Worm (Caenorhabditis elegans) whole organism, early embryonic: ENCODE measurements around the gene cyp-13A6.

Experiments used
- B0310.2 ChIP-seq: sonication (generic microtip); optimal IDR thresholded peaks from 2 replicates; lab custom pipeline; 2016; ENCODE audit warnings: mild to moderate bottlenecking, missing genetic modification characterization, missing compliant biosample characterization
- F13C5.2 ChIP-seq: sonication (generic microtip); optimal IDR thresholded peaks from 2 replicates; lab custom pipeline; 2017; ENCODE audit warnings: mild to moderate bottlenecking, missing genetic modification characterization, inconsistent platforms, missing compliant biosample characterization
- aly-1 ChIP-seq: sonication (generic microtip); optimal IDR thresholded peaks from 2 replicates; lab custom pipeline; 2016; ENCODE audit warnings: missing genetic modification characterization, missing compliant biosample characterization
- ama-1 ChIP-seq: fragments of 150-350 bp; optimal IDR thresholded peaks from 2 replicates; lab custom pipeline; 2014
- ceh-13 ChIP-seq: fragments of 200-800 bp; sonication (Bioruptor generic); optimal IDR thresholded peaks from 2 replicates; lab custom pipeline; 2018; ENCODE audit warnings: mild to moderate bottlenecking, missing genetic modification characterization, missing compliant biosample characterization
- ceh-36 ChIP-seq: sonication (generic microtip); optimal IDR thresholded peaks from 2 replicates; lab custom pipeline; 2016; ENCODE audit warnings: missing genetic modification characterization, inconsistent platforms, missing compliant biosample characterization
- ets-7 ChIP-seq: sonication (generic microtip); optimal IDR thresholded peaks from 2 replicates; lab custom pipeline; 2016; ENCODE audit warnings: missing genotype, missing genetic modification characterization, missing compliant biosample characterization
- flt-1 ChIP-seq: fragments of 200-800 bp; sonication (Bioruptor generic); IDR thresholded peaks from 2 replicates; pipeline ENCODE4 v1.3.6; 2022; ENCODE audit warnings: missing genetic modification characterization, missing compliant biosample characterization
- hmbx-1 ChIP-seq: sonication (generic microtip); optimal IDR thresholded peaks from 2 replicates; lab custom pipeline; 2016; ENCODE audit warnings: mild to moderate bottlenecking, missing genetic modification characterization, missing compliant biosample characterization
- hmg-4 ChIP-seq: fragments of 200-800 bp; sonication (Bioruptor generic); optimal IDR thresholded peaks from 2 replicates; lab custom pipeline; 2018; ENCODE audit warnings: mild to moderate bottlenecking, missing genetic modification characterization, missing compliant biosample characterization
- hnd-1 ChIP-seq: sonication (generic microtip); optimal IDR thresholded peaks from 2 replicates; lab custom pipeline; 2016; ENCODE audit warnings: missing genetic modification characterization, missing compliant biosample characterization
- pes-1 ChIP-seq: fragments of 200-800 bp; sonication (Bioruptor generic); IDR thresholded peaks from 2 replicates; pipeline ENCODE4 v1.3.6; 2022; ENCODE audit warnings: missing genetic modification reagents, missing genetic modification characterization, missing compliant biosample characterization
- scrt-1 ChIP-seq: fragments of 200-800 bp; sonication (Bioruptor generic); IDR thresholded peaks from 2 replicates; pipeline ENCODE4 v1.3.6; 2022; ENCODE audit warnings: missing genetic modification characterization, missing compliant biosample characterization
- sea-1 ChIP-seq: fragments of 200-800 bp; sonication (Bioruptor generic); conservative IDR thresholded peaks from 2 replicates; pipeline ENCODE4 v1.3.6; 2022; ENCODE audit warnings: missing genetic modification characterization, missing compliant biosample characterization
- tbx-11 ChIP-seq: fragments of 200-800 bp; sonication (Bioruptor generic); IDR thresholded peaks from 2 replicates; pipeline ENCODE4 v1.3.6; 2022; ENCODE audit warnings: missing genetic modification characterization, missing compliant biosample characterization
- tbx-37 ChIP-seq: fragments of 200-800 bp; sonication (Bioruptor generic); conservative IDR thresholded peaks from 2 replicates; pipeline ENCODE4 v1.3.6; 2022; ENCODE audit warnings: missing genetic modification reagents, missing genetic modification characterization, missing compliant biosample characterization
- tra-4 ChIP-seq: sonication (generic microtip); optimal IDR thresholded peaks from 2 replicates; lab custom pipeline; 2017; ENCODE audit warnings: missing genetic modification characterization, missing compliant biosample characterization

Gene cyp-13A6

DNA sequence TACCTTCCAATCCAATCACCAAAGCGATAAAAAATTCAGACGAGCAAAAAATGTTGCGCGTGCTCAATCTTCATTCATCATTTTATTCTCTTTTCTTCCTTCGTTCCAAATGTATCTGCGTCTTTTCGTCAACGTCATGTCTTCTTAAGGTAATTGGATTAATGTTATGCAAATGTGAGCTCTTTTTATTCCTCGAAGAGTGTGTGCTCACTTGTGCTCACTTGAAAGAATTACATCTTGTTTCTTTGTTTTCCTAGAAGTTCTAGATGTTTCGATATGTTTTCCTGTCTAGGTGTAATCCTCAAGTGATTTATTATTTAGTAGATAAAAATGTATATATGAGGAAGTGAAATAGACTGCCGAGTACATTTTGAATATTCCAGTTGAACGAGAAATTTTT lies 47.2 kb downstream of the cyp-13A6 start:
- no peak for TF ChIP-seq flt-1 (GFP tag; lab: Robert Waterston, UW)
- no peak for TF ChIP-seq hnd-1
- TF ChIP-seq aly-1 (tag; lab: Kevin White, UChicago): no peak
- TF ChIP-seq tbx-11 (GFP tag; lab: Robert Waterston, UW): no peak
- no peak for TF ChIP-seq ets-7 (tag; lab: Kevin White, UChicago)
- no peak for TF ChIP-seq ceh-36 (tag; lab: Kevin White, UChicago)
- TF ChIP-seq B0310.2: no peak
- no peak for TF ChIP-seq F13C5.2 (tag; lab: Kevin White, UChicago)
- no peak for TF ChIP-seq scrt-1 (GFP tag; lab: Robert Waterston, UW)
- no peak for TF ChIP-seq tra-4 (tag; lab: Kevin White, UChicago)
- TF ChIP-seq pes-1 (GFP tag; lab: Robert Waterston, UW): no peak
- TF ChIP-seq sea-1 (GFP tag; lab: Robert Waterston, UW): no peak
- TF ChIP-seq ceh-13 (GFP tag; lab: Kevin White, UChicago): no peak
- no peak for TF ChIP-seq hmg-4
- no peak for TF ChIP-seq ama-1
- TF ChIP-seq hmbx-1 (tag; lab: Kevin White, UChicago): no peak

- no peak for TF ChIP-seq tbx-11 (GFP tag; lab: Robert Waterston, UW)
- no peak for TF ChIP-seq pes-1 (GFP tag; lab: Robert Waterston, UW)
- TF ChIP-seq hmg-4: no peak
- TF ChIP-seq ceh-36 (tag; lab: Kevin White, UChicago): no peak
- no peak for TF ChIP-seq B0310.2
- TF ChIP-seq scrt-1 (GFP tag; lab: Robert Waterston, UW): no peak
- no peak for TF ChIP-seq sea-1 (GFP tag; lab: Robert Waterston, UW)
- no peak for TF ChIP-seq hnd-1
- no peak for TF ChIP-seq ets-7 (tag; lab: Kevin White, UChicago)
- TF ChIP-seq tra-4 (tag; lab: Kevin White, UChicago): no peak
- no peak for TF ChIP-seq ceh-13 (GFP tag; lab: Kevin White, UChicago)
- TF ChIP-seq tbx-37 (GFP tag; lab: Robert Waterston, UW): no peak
- no peak for TF ChIP-seq aly-1 (tag; lab: Kevin White, UChicago)
- no peak for TF ChIP-seq F13C5.2 (tag; lab: Kevin White, UChicago)
- TF ChIP-seq hmbx-1 (tag; lab: Kevin White, UChicago): no peak
- TF ChIP-seq ama-1: no peak
- no peak for TF ChIP-seq flt-1 (GFP tag; lab: Robert Waterston, UW)
Observed at ce11 chrII:9753730-9754129, 48.9 kb downstream of the cyp-13A6 start, which contains the start of gene ZK1321.1. ZK1321.1 (plus strand) TSS chrII:9754030.

DNA sequence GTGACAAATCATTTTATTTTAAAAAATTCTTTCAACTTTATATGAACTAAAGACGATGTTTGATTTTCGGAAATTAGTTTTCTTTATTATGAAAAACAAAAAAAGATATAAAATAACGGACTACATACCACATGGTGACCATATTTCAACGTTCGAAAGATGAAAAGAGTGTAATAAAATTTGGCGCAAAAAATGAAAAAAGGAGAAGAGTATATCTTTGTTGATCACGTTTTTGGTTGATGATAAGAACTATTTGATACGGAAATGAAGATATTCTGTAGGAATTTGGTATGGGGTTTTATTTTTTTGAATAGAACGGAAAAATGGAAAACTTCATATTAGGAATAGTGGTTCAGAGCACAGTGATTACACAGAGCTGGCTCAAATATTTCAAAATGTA lies 49.6 kb downstream of the cyp-13A6 start, which contains the start of gene Y53C12B.7:
Y53C12B.7 (minus strand) TSS at position 163 of the 400 bp plus-strand sequence.
- no peak for TF ChIP-seq ets-7 (tag; lab: Kevin White, UChicago)
- TF ChIP-seq tbx-37 (GFP tag; lab: Robert Waterston, UW): no peak
- no peak for TF ChIP-seq F13C5.2 (tag; lab: Kevin White, UChicago)
- no peak for TF ChIP-seq hmbx-1 (tag; lab: Kevin White, UChicago)
- TF ChIP-seq aly-1 (tag; lab: Kevin White, UChicago): no peak
- TF ChIP-seq tra-4 (tag; lab: Kevin White, UChicago): no peak
- no peak for TF ChIP-seq tbx-11 (GFP tag; lab: Robert Waterston, UW)
- TF ChIP-seq ceh-36 (tag; lab: Kevin White, UChicago): no peak
- TF ChIP-seq pes-1 (GFP tag; lab: Robert Waterston, UW): no peak
- no peak for TF ChIP-seq hmg-4
- no peak for TF ChIP-seq ceh-13 (GFP tag; lab: Kevin White, UChicago)
- TF ChIP-seq flt-1 (GFP tag; lab: Robert Waterston, UW): no peak
- no peak for TF ChIP-seq ama-1
- no peak for TF ChIP-seq scrt-1 (GFP tag; lab: Robert Waterston, UW)
- TF ChIP-seq B0310.2: no peak
- no peak for TF ChIP-seq sea-1 (GFP tag; lab: Robert Waterston, UW)

DNA sequence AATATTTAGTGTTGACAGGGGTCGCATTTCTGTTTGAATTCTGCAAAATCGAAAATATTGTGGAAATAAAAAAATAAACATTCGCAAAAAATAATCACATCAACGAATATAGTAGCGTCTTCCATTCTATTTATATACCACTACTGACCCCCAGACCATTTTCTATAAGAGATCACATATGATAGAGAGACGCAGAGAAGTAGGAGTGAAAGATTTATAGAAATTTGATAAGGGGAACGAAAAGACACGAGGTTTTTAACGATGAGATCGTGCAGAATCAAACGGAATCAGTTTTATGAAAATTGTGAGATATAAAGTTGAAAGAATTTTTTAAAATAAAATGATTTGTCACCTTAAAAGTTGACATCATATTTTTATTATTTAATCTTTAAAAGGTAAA lies 50.3 kb downstream of the cyp-13A6 start:
- TF ChIP-seq ceh-13 (GFP tag; lab: Kevin White, UChicago) (no peak), ama-1 (no peak), tbx-11 (GFP tag; lab: Robert Waterston, UW) (no peak), sea-1 (GFP tag; lab: Robert Waterston, UW) (no peak), hnd-1 (no peak), tbx-37 (GFP tag; lab: Robert Waterston, UW) (no peak), tra-4 (tag; lab: Kevin White, UChicago) (no peak), flt-1 (GFP tag; lab: Robert Waterston, UW) (no peak), ets-7 (tag; lab: Kevin White, UChicago) (no peak), scrt-1 (GFP tag; lab: Robert Waterston, UW) (no peak), aly-1 (tag; lab: Kevin White, UChicago) (no peak), ceh-36 (tag; lab: Kevin White, UChicago) (no peak), F13C5.2 (tag; lab: Kevin White, UChicago) (no peak), hmbx-1 (tag; lab: Kevin White, UChicago) (no peak), pes-1 (GFP tag; lab: Robert Waterston, UW) (no peak)
